Fruit fly (Drosophila melanogaster): ENCODE results near the gene CG2150.
A peak's percentile ranks its signal among the peaks of the same experiment; 100 is the strongest.

CG2150 gene

dm6 chr3R:31776583-31777362 is 12.2 kb upstream of the CG2150 start, which contains the start of the genes CG2126 and faf (continued):
- TF ChIP-seq Hr78 (GFP tag; optimal IDR thresholded peaks at IDR 0.05) (no peak), shn (GFP tag; optimal IDR thresholded peaks at IDR 0.05) (no peak), E2f2 (GFP tag; IDR thresholded peaks at IDR 0.05) (peak; percentile 51), Dip3 (GFP tag; optimal IDR thresholded peaks at IDR 0.05) (peak; percentile 61), CG5180 (GFP tag; optimal IDR thresholded peaks at IDR 0.05) (peak; percentile 41), CG15269 (tag; optimal IDR thresholded peaks at IDR 0.05) (peak; percentile 84), Med (GFP tag) (peak; percentile 90), NfI (GFP tag; optimal IDR thresholded peaks at IDR 0.05) (peak; percentile 78), CG31441 (GFP tag; IDR thresholded peaks at IDR 0.05) (peak; percentile 86), CG14014 (GFP tag; IDR thresholded peaks at IDR 0.05) (peak; percentile 82), Bdp1 (GFP tag; optimal IDR thresholded peaks at IDR 0.05) (peak; percentile 46), NC2α (GFP tag; optimal IDR thresholded peaks at IDR 0.05) (no peak), disco-r (GFP tag; optimal IDR thresholded peaks at IDR 0.05) (no peak), abd-A (tag; optimal IDR thresholded peaks at IDR 0.05) (no peak), bbx (GFP tag; IDR thresholded peaks at IDR 0.05; ENCODE audit: partially characterized antibody) (peak; percentile 26; the same call in 1 of the 2 replicates), fd64A (GFP tag; optimal IDR thresholded peaks at IDR 0.05) (no peak), Gug (GFP tag; IDR thresholded peaks at IDR 0.05) (peak; percentile 75), pzg (GFP tag; optimal IDR thresholded peaks at IDR 0.05) (peak; percentile 57), Hmx (GFP tag; optimal IDR thresholded peaks at IDR 0.05) (no peak), dm (GFP tag; optimal IDR thresholded peaks at IDR 0.05) (peak; percentile 11), CG4360 (GFP tag; IDR thresholded peaks at IDR 0.05) (0 out of 2 replicates have a peak, but pooled peaks have one; percentile 22), CG3726 (GFP tag; IDR thresholded peaks at IDR 0.05) (peak; percentile 62; the same call in 1 of the 3 replicates), kah (GFP tag; optimal IDR thresholded peaks at IDR 0.05) (peak; percentile 24), Dll (GFP tag; IDR thresholded peaks at IDR 0.05; ENCODE audit: partially characterized antibody) (peak; percentile 63; the same call in 3 of the 4 replicates), ro (GFP tag; IDR thresholded peaks at IDR 0.05) (peak; percentile 23; the same call in 1 of the 2 replicates), CG10267 (tag; optimal IDR thresholded peaks at IDR 0.05) (peak; percentile 80), Xbp1 (GFP tag; optimal IDR thresholded peaks at IDR 0.05) (peak; percentile 85), grau (tag; optimal IDR thresholded peaks at IDR 0.05) (peak; percentile 79), lmd (GFP tag; IDR thresholded peaks at IDR 0.05) (peak; percentile 80), CkIIα-i1 (GFP tag; IDR thresholded peaks at IDR 0.05) (no peak), ftz-f1 (GFP tag; optimal IDR thresholded peaks at IDR 0.05) (no peak), Oli (tag; optimal IDR thresholded peaks at IDR 0.05) (peak; percentile 69), Eip74EF (GFP tag; optimal IDR thresholded peaks at IDR 0.05) (peak in 1 of 2 experiments; percentile 62), CG6813 (GFP tag; optimal IDR thresholded peaks at IDR 0.05) (peak; percentile 14), CHES-1-like (GFP tag; optimal IDR thresholded peaks at IDR 0.05) (peak; percentile 59), kni (GFP tag; optimal IDR thresholded peaks at IDR 0.05) (peak; percentile 56), chn (GFP tag; optimal IDR thresholded peaks at IDR 0.05) (peak; percentile 68), Vsx1 (GFP tag; optimal IDR thresholded peaks at IDR 0.05) (no peak), Adf1 (GFP tag; IDR thresholded peaks at IDR 0.05) (peak; percentile 18; the same call in 1 of the 2 replicates), Antp (GFP tag; optimal IDR thresholded peaks at IDR 0.05) (peak; percentile 58), Sry-δ (GFP tag; optimal IDR thresholded peaks at IDR 0.05) (peak; percentile 40), zfh1 (GFP tag; IDR thresholded peaks at IDR 0.05) (peak; percentile 72; the same call in 2 of the 3 replicates), vvl (GFP tag; IDR thresholded peaks at IDR 0.05) (peak; percentile 85), CG2678 (tag; optimal IDR thresholded peaks at IDR 0.05) (peak; percentile 88), Ssrp (tag; optimal IDR thresholded peaks at IDR 0.05) (peak; percentile 80), bowl (GFP tag; IDR thresholded peaks at IDR 0.05) (0 out of 2 replicates have a peak, but pooled peaks have one; percentile 32), pita (GFP tag; optimal IDR thresholded peaks at IDR 0.05) (no peak), row (GFP tag; IDR thresholded peaks at IDR 0.05) (peak; percentile 84)

Measured in whole organism, embryonic.